Fruit fly (Drosophila melanogaster) whole organism, prepupa: Measurements from ENCODE around the gene arg.

Source experiments
- Blimp-1 ChIP-seq: fragments of 200-800 bp; sonication (Bioruptor generic); optimal IDR thresholded peaks from 3 replicates; lab custom pipeline; 2017; ENCODE audit warnings: missing biosample characterization, missing genetic modification characterization, mild to moderate bottlenecking, moderate library complexity, missing genetic modification reagents
- CG10631 ChIP-seq: fragments of 200-800 bp; sonication (Bioruptor generic); optimal IDR thresholded peaks from 2 replicates; lab custom pipeline; 2016; ENCODE audit warnings: missing biosample characterization, missing genetic modification characterization
- CG11294 ChIP-seq: fragments of 200-800 bp; sonication (Bioruptor generic); IDR thresholded peaks from 2 replicates; pipeline ENCODE4 v1.3.6; 2022; ENCODE audit warnings: missing biosample characterization, missing genetic modification characterization
- CG11762 ChIP-seq: fragments of 200-800 bp; sonication (Bioruptor generic); optimal IDR thresholded peaks from 3 replicates; lab custom pipeline; 2016; ENCODE audit warnings: missing biosample characterization, missing genetic modification characterization; ENCODE audit not compliant: insufficient read depth
- CG11902 ChIP-seq: fragments of 200-800 bp; sonication (Bioruptor generic); optimal IDR thresholded peaks from 3 replicates; lab custom pipeline; 2016; ENCODE audit warnings: missing biosample characterization, missing genetic modification characterization
- CG3032 ChIP-seq: fragments of 200-800 bp; optimal IDR thresholded peaks from 2 replicates; lab custom pipeline; 2019; ENCODE audit warnings: missing biosample characterization, mild to moderate bottlenecking, missing genetic modification characterization, moderate library complexity
- CG31627 ChIP-seq: fragments of 200-800 bp; sonication (Bioruptor generic); optimal IDR thresholded peaks from 3 replicates; lab custom pipeline; 2016; ENCODE audit warnings: missing biosample characterization, missing genetic modification characterization
- CG34406 ChIP-seq: fragments of 200-800 bp; sonication (Bioruptor generic); optimal IDR thresholded peaks from 3 replicates; lab custom pipeline; 2016; ENCODE audit warnings: missing biosample characterization, missing genetic modification characterization
- CG3919 ChIP-seq: fragments of 200-800 bp; sonication (Bioruptor generic); optimal IDR thresholded peaks from 3 replicates; lab custom pipeline; 2016; ENCODE audit warnings: missing biosample characterization, missing genetic modification characterization
- CG4318 ChIP-seq: fragments of 200-800 bp; sonication (Bioruptor generic); optimal IDR thresholded peaks from 3 replicates; lab custom pipeline; 2017; ENCODE audit warnings: missing biosample characterization, mild to moderate bottlenecking, missing genetic modification characterization
- CG6276 ChIP-seq: fragments of 200-800 bp; sonication (Bioruptor generic); optimal IDR thresholded peaks from 2 replicates; lab custom pipeline; 2017; ENCODE audit warnings: missing biosample characterization, mild to moderate bottlenecking, missing genetic modification characterization
- CG6808 ChIP-seq: fragments of 200-800 bp; sonication (Bioruptor generic); optimal IDR thresholded peaks from 3 replicates; lab custom pipeline; 2017; ENCODE audit warnings: missing biosample characterization, missing genetic modification characterization, mild to moderate bottlenecking, moderate library complexity, missing genetic modification reagents
- CG8319 ChIP-seq: fragments of 200-800 bp; sonication (Bioruptor generic); optimal IDR thresholded peaks from 3 replicates; lab custom pipeline; 2016; ENCODE audit warnings: missing biosample characterization, missing genetic modification characterization
- CG8632 ChIP-seq: fragments of 200-800 bp; sonication (Bioruptor generic); optimal IDR thresholded peaks from 3 replicates; lab custom pipeline; 2016; ENCODE audit warnings: missing biosample characterization, missing genetic modification characterization
- CG9139 ChIP-seq: fragments of 200-800 bp; sonication (Bioruptor generic); optimal IDR thresholded peaks from 3 replicates; lab custom pipeline; 2017; ENCODE audit warnings: missing biosample characterization, mild to moderate bottlenecking, missing genetic modification characterization
- Eip75B ChIP-seq: fragments of 200-800 bp; sonication (Bioruptor generic); optimal IDR thresholded peaks from 3 replicates; lab custom pipeline; 2016; ENCODE audit warnings: missing biosample characterization, missing genetic modification characterization
- Eip78C ChIP-seq: fragments of 200-800 bp; sonication (Bioruptor generic); peaks from one replicate; lab custom pipeline; 2016; ENCODE audit warnings: missing biosample characterization, missing genetic modification characterization
- Ets21C ChIP-seq: fragments of 200-800 bp; sonication (Bioruptor generic); optimal IDR thresholded peaks from 3 replicates; lab custom pipeline; 2016; ENCODE audit warnings: missing biosample characterization, missing genetic modification characterization
- Ets96B ChIP-seq: fragments of 200-800 bp; optimal IDR thresholded peaks from 2 replicates; lab custom pipeline; 2019; ENCODE audit warnings: missing biosample characterization, mild to moderate bottlenecking, missing genetic modification characterization, moderate library complexity
- Hr38 ChIP-seq: sonication (Bioruptor generic); optimal IDR thresholded peaks from 2 replicates; lab custom pipeline; 2016; ENCODE audit warnings: missing biosample characterization, missing genetic modification characterization
- Hr4 ChIP-seq: fragments of 200-800 bp; sonication (Bioruptor generic); optimal IDR thresholded peaks from 3 replicates; lab custom pipeline; 2016; ENCODE audit warnings: missing biosample characterization, missing genetic modification characterization
- Lpt ChIP-seq: fragments of 200-800 bp; sonication (Bioruptor generic); optimal IDR thresholded peaks from 3 replicates; lab custom pipeline; 2016; ENCODE audit warnings: missing biosample characterization, missing genetic modification characterization
- OdsH ChIP-seq: fragments of 200-800 bp; sonication (Bioruptor generic); optimal IDR thresholded peaks from 3 replicates; lab custom pipeline; 2016; ENCODE audit warnings: missing biosample characterization, missing genetic modification characterization
- Smox ChIP-seq: fragments of 200-800 bp; sonication (Bioruptor generic); optimal IDR thresholded peaks from 3 replicates; lab custom pipeline; 2016; ENCODE audit warnings: missing biosample characterization, missing genetic modification characterization
- Sox15 ChIP-seq: fragments of 200-800 bp; sonication (Bioruptor generic); optimal IDR thresholded peaks from 3 replicates; lab custom pipeline; 2016; ENCODE audit warnings: missing biosample characterization, missing genetic modification characterization
- achi ChIP-seq: fragments of 200-800 bp; sonication (Bioruptor generic); optimal IDR thresholded peaks from 3 replicates; lab custom pipeline; 2016; ENCODE audit warnings: missing biosample characterization, missing genetic modification characterization
- acj6 ChIP-seq: fragments of 200-800 bp; sonication (Bioruptor generic); optimal IDR thresholded peaks from 3 replicates; lab custom pipeline; 2016; ENCODE audit warnings: missing biosample characterization, missing genetic modification characterization
- cyc ChIP-seq: fragments of 200-800 bp; sonication (Bioruptor generic); optimal IDR thresholded peaks from 3 replicates; lab custom pipeline; 2016; ENCODE audit warnings: missing biosample characterization, missing genetic modification characterization
- dac ChIP-seq: fragments of 200-800 bp; sonication (Bioruptor generic); optimal IDR thresholded peaks from 2 replicates; lab custom pipeline; 2017; ENCODE audit warnings: missing biosample characterization, mild to moderate bottlenecking, missing genetic modification characterization
- eg ChIP-seq: fragments of 200-800 bp; sonication (Bioruptor generic); IDR thresholded peaks from 3 replicates; pipeline ENCODE4 v1.3.6; 2022; ENCODE audit warnings: missing biosample characterization, missing genetic modification characterization
- esn ChIP-seq: fragments of 200-800 bp; sonication (Bioruptor generic); optimal IDR thresholded peaks from 2 replicates; lab custom pipeline; 2016; ENCODE audit warnings: missing biosample characterization, mild to moderate bottlenecking, missing genetic modification characterization, moderate library complexity
- fd59A ChIP-seq: fragments of 200-800 bp; sonication (Bioruptor generic); optimal IDR thresholded peaks from 2 replicates; lab custom pipeline; 2017; ENCODE audit warnings: missing biosample characterization, mild to moderate bottlenecking, missing genetic modification characterization, missing genetic modification reagents
- fd85E ChIP-seq: fragments of 200-800 bp; sonication (Bioruptor generic); optimal IDR thresholded peaks from 3 replicates; lab custom pipeline; 2016; ENCODE audit warnings: missing biosample characterization, missing genetic modification characterization
- lz ChIP-seq: fragments of 200-800 bp; sonication (Bioruptor generic); optimal IDR thresholded peaks from 3 replicates; lab custom pipeline; 2016; ENCODE audit warnings: missing biosample characterization, missing genetic modification characterization
- net ChIP-seq: fragments of 200-800 bp; sonication (Bioruptor generic); optimal IDR thresholded peaks from 3 replicates; lab custom pipeline; 2016; ENCODE audit warnings: missing biosample characterization, missing genetic modification characterization
- pdm3 ChIP-seq: fragments of 200-800 bp; sonication (Bioruptor generic); optimal IDR thresholded peaks from 3 replicates; lab custom pipeline; 2016; ENCODE audit warnings: missing biosample characterization, missing genetic modification characterization
- salr ChIP-seq, 2 experiments: fragments of 200-800 bp; sonication (Bioruptor generic); optimal IDR thresholded peaks; 3 replicates each; lab custom pipeline; 2016 to 2018; ENCODE audit warnings: missing biosample characterization in 2 of 2, missing genetic modification characterization in 2 of 2, mild to moderate bottlenecking in 1 of 2
- ss ChIP-seq, 2 experiments: fragments of 200-800 bp; sonication (Bioruptor generic); optimal IDR thresholded peaks; 2 replicates in 1 of 2; 3 replicates in 1 of 2; lab custom pipeline; 2017 to 2018; ENCODE audit warnings: mild to moderate bottlenecking in 2 of 2, missing biosample characterization in 2 of 2, missing genetic modification characterization in 2 of 2, moderate library complexity in 1 of 2
- svp ChIP-seq: fragments of 200-800 bp; sonication (Bioruptor generic); peaks from one replicate; lab custom pipeline; 2016; ENCODE audit warnings: missing biosample characterization, missing genetic modification characterization
- topi ChIP-seq: fragments of 200-800 bp; sonication (Bioruptor generic); optimal IDR thresholded peaks from 3 replicates; lab custom pipeline; 2016; ENCODE audit warnings: missing biosample characterization, missing genetic modification characterization
- vri ChIP-seq: fragments of 200-800 bp; sonication (Bioruptor generic); optimal IDR thresholded peaks from 3 replicates; lab custom pipeline; 2016; ENCODE audit warnings: missing biosample characterization, mild to moderate bottlenecking, missing genetic modification characterization

arg gene

dm6 chrX:478766-479165 lies 30.5 kb upstream of the arg start, which contains the start of gene CG32817:
Gene CG32817 (plus strand): TSS chrX:479066.
- no peak for TF ChIP-seq CG8632 (GFP tag; lab: Kevin White, UChicago)
- no peak for TF ChIP-seq fd59A (GFP tag; lab: Kevin White, UChicago)
- TF ChIP-seq Eip75B (GFP tag; lab: Kevin White, UChicago) = no peak
- TF ChIP-seq Ets96B (tag; lab: Kevin White, UChicago) = no peak
- TF ChIP-seq CG34406 = no peak
- no peak for TF ChIP-seq salr (GFP tag; optimal IDR thresholded peaks at IDR 0.05; lab: Kevin White, UChicago)
- TF ChIP-seq CG8319 (GFP tag; lab: Kevin White, UChicago) = no peak

DNA sequence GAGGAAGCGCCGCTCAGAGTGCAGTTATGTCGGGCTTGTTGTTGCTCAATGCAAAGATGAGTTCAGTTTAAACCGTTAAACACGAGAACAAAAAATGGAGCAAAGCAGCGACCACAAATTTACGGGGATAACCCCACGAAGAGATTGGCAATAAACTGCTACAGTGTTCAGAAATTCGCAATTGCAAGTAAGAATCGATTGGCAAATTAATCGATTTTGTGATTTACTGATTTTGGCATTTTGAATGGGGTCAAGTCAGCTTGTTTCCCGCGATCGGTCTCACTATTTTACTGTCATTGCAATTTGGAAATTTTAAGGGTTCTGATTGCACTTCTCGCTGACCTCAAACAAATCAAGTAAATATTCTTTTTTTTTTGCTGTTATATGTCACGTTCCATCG lies 27.6 kb upstream of the arg start, which contains the start of gene CG3176:
CG3176 (plus strand) TSS at position 221 of the 400 bp plus-strand sequence.
- TF ChIP-seq achi = peak; percentile 17

- no peak for TF ChIP-seq Eip75B (GFP tag; lab: Kevin White, UChicago)
- peak; percentile 30 for TF ChIP-seq CG3032 (tag; lab: Kevin White, UChicago)
- TF ChIP-seq esn (GFP tag; lab: Kevin White, UChicago) = peak; percentile 26
- TF ChIP-seq CG11762 = no peak
- peak; percentile 1 for TF ChIP-seq lz (GFP tag; lab: Kevin White, UChicago)
- TF ChIP-seq CG31627 = peak; percentile 24
Observed at dm6 chrX:487517-487957, 21.7 kb upstream of the arg start, which contains the start of the genes CG18273 and CG3156. Gene CG18273 (minus strand): TSS chrX:487581. Gene CG3156 (plus strand): TSS chrX:487878.

dm6 chrX:492701-493299 lies 16.4 kb upstream of the arg start:
- TF ChIP-seq vri (GFP tag; lab: Kevin White, UChicago) (peak; percentile 92), CG11902 (GFP tag; lab: Kevin White, UChicago) (no peak), fd85E (no peak), acj6 (no peak), cyc (GFP tag; lab: Kevin White, UChicago) (no peak)

DNA sequence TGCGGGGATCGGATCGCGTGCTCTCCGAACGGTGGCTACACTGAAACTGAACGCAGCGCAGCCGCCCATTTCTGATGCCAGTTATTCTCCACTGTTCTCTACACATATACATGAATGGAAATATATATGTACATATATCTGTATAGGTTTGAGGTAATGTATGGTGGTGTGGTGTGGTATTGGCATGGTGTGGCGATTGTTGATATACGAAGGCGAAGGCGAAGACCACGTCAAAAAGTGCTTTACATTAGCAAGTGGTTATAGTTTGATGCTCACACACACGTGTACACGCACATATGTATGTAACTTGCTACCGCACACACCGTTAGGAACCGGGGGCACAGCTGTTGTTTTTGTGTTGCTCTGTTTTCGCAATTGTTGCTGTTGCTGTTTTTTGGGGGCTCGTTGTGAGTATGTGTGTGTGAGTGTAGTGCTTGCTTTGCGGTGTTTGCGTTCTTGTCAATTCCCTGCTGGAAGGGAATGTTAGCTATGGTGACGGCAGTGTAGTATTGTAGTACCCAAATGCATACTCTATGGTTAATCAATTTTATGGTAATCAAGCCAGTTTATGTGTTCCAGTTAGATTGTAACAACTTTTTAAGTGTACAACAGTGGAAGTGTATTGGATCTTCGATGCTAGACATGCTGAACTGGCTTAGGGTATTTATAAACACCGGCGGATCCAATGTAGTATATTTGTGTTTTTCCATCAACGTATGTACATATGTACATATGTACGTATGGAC lies 15.6 kb upstream of the arg start, which contains the start of gene CG17896:
CG17896 (minus strand) TSS at position 51 of the 746 bp plus-strand sequence.
- TF ChIP-seq fd59A (GFP tag; lab: Kevin White, UChicago) (peak; percentile 96), esn (GFP tag; lab: Kevin White, UChicago) (peak; percentile 99), OdsH (peak; percentile 98), CG4318 (GFP tag; lab: Kevin White, UChicago) (peak; percentile 97), CG10631 (GFP tag; lab: Kevin White, UChicago) (peak; percentile 99), Lpt (GFP tag; lab: Kevin White, UChicago) (peak; percentile 98), Sox15 (GFP tag; lab: Kevin White, UChicago) (peak; percentile 96), Ets21C (GFP tag; lab: Kevin White, UChicago) (peak; percentile 98), dac (GFP tag; lab: Kevin White, UChicago) (peak; percentile 97), topi (GFP tag; lab: Kevin White, UChicago) (peak; percentile 98), CG8319 (GFP tag; lab: Kevin White, UChicago) (peak; percentile 95), CG3919 (GFP tag; lab: Kevin White, UChicago) (peak; percentile 99), pdm3 (GFP tag; lab: Kevin White, UChicago) (peak; percentile 99), Hr38 (GFP tag; lab: Kevin White, UChicago) (peak; percentile 47), CG6276 (peak; percentile 97), CG3032 (tag; lab: Kevin White, UChicago) (peak; percentile 97), CG6808 (GFP tag; lab: Kevin White, UChicago) (peak; percentile 95), CG9139 (GFP tag; lab: Kevin White, UChicago) (peak; percentile 92), svp (GFP tag; lab: Kevin White, UChicago) (peak; percentile 98), eg (GFP tag; lab: Robert Waterston, UW) (peak; percentile 98), lz (GFP tag; lab: Kevin White, UChicago) (peak; percentile 98), Smox (GFP tag; lab: Kevin White, UChicago) (peak; percentile 98), Eip78C (peak; percentile 99), ss (GFP tag; optimal IDR thresholded peaks at IDR 0.05; lab: Kevin White, UChicago) (peak; percentile 93 to 96), Blimp-1 (peak; percentile 89), Hr4 (GFP tag; lab: Kevin White, UChicago) (peak; percentile 98), vri (GFP tag; lab: Kevin White, UChicago) (peak; percentile 97), fd85E (peak; percentile 95), net (GFP tag; lab: Kevin White, UChicago) (peak; percentile 98), CG11294 (GFP tag; lab: Robert Waterston, UW) (peak; percentile 97)
